Worm (Caenorhabditis elegans): ENCODE measurements around the gene str-185.

Gene str-185

ce11 chrIV:4468046-4468727, 38.4 kb upstream of the str-185 start:
- TF ChIP-seq nhr-12 (tag; optimal IDR thresholded peaks at IDR 0.05) (no peak), ceh-83 (GFP tag; optimal IDR thresholded peaks at IDR 0.05) (peak; percentile 6)

ce11 chrIV:4465184-4465583, 35.4 kb upstream of the str-185 start, which contains the start of gene M01H9.5:
Gene M01H9.5, plus strand, starts transcription at chrIV:4465484.
- no peak for TF ChIP-seq mep-1 (tag; optimal IDR thresholded peaks at IDR 0.05)

- TF ChIP-seq drap-1 (GFP tag; optimal IDR thresholded peaks at IDR 0.05), result no peak
- no peak for TF ChIP-seq hlh-1 (tag; optimal IDR thresholded peaks at IDR 0.05)
- no peak for TF ChIP-seq zip-8 (tag; optimal IDR thresholded peaks at IDR 0.05)
- TF ChIP-seq ceh-43 (GFP tag; optimal IDR thresholded peaks at IDR 0.05), result no peak
- no peak for TF ChIP-seq elt-1 (tag; optimal IDR thresholded peaks at IDR 0.05; ENCODE audit: borderline replicate concordance, insufficient read depth)
- no peak for TF ChIP-seq snpc-4 (tag; optimal IDR thresholded peaks at IDR 0.05)
- no peak for TF ChIP-seq lin-13 (tag; optimal IDR thresholded peaks at IDR 0.05)
- no peak for TF ChIP-seq nhr-2 (tag; optimal IDR thresholded peaks at IDR 0.05)
- TF ChIP-seq bed-3 (GFP tag; optimal IDR thresholded peaks at IDR 0.05), result no peak
- no peak for TF ChIP-seq lin-32 (GFP tag; optimal IDR thresholded peaks at IDR 0.05)
Observed at ce11 chrIV:4463132-4463531, 33.3 kb upstream of the str-185 start, which contains the start of gene M01H9.2. Gene M01H9.2, minus strand, starts transcription at chrIV:4463232.

ce11 chrIV:4459342-4459741, 29.5 kb upstream of the str-185 start:
- no peak for TF ChIP-seq ceh-43 (GFP tag; optimal IDR thresholded peaks at IDR 0.05)
- no peak for TF ChIP-seq snpc-4 (tag; optimal IDR thresholded peaks at IDR 0.05)
- TF ChIP-seq unc-120 (tag; optimal IDR thresholded peaks at IDR 0.05; ENCODE audit: poor library complexity, severe bottlenecking), result no peak
- TF ChIP-seq elt-3 (tag; optimal IDR thresholded peaks at IDR 0.05), result no peak
- no peak for TF ChIP-seq sptf-1 (tag; optimal IDR thresholded peaks at IDR 0.05)
- no peak for TF ChIP-seq bed-3 (GFP tag; optimal IDR thresholded peaks at IDR 0.05)

ce11 chrIV:4456658-4457057, 26.9 kb upstream of the str-185 start:
- no peak for TF ChIP-seq ceh-43 (GFP tag; optimal IDR thresholded peaks at IDR 0.05)
- no peak for TF ChIP-seq bed-3 (GFP tag; optimal IDR thresholded peaks at IDR 0.05)
- no peak for TF ChIP-seq nhr-76 (tag; optimal IDR thresholded peaks at IDR 0.05)
- TF ChIP-seq ceh-83 (GFP tag; optimal IDR thresholded peaks at IDR 0.05), result no peak
- no peak for TF ChIP-seq elt-3 (tag; optimal IDR thresholded peaks at IDR 0.05)
- no peak for TF ChIP-seq ceh-39 (tag; optimal IDR thresholded peaks at IDR 0.05)
- TF ChIP-seq drap-1 (GFP tag; optimal IDR thresholded peaks at IDR 0.05), result no peak
- TF ChIP-seq mab-5 (tag; optimal IDR thresholded peaks at IDR 0.05), result no peak
- no peak for TF ChIP-seq flh-1 (GFP tag; optimal IDR thresholded peaks at IDR 0.05)
- TF ChIP-seq mep-1 (tag; optimal IDR thresholded peaks at IDR 0.05), result no peak
- TF ChIP-seq ham-2 (GFP tag; optimal IDR thresholded peaks at IDR 0.05), result no peak
- TF ChIP-seq mls-2 (tag; optimal IDR thresholded peaks at IDR 0.05), result no peak
- TF ChIP-seq unc-39 (tag; optimal IDR thresholded peaks at IDR 0.05), result no peak
- no peak for TF ChIP-seq pha-4 (tag; optimal IDR thresholded peaks at IDR 0.05)
- no peak for TF ChIP-seq M03D4.4 (tag; optimal IDR thresholded peaks at IDR 0.05)
- TF ChIP-seq snpc-4 (tag; optimal IDR thresholded peaks at IDR 0.05), result no peak
- TF ChIP-seq zip-8 (tag; optimal IDR thresholded peaks at IDR 0.05), result no peak

- TF ChIP-seq elt-1 (tag; optimal IDR thresholded peaks at IDR 0.05; ENCODE audit: borderline replicate concordance, insufficient read depth), result no peak
- no peak for TF ChIP-seq elt-3 (tag; optimal IDR thresholded peaks at IDR 0.05)
- no peak for TF ChIP-seq nhr-76 (tag; optimal IDR thresholded peaks at IDR 0.05)
- peak; percentile 41 for TF ChIP-seq drap-1 (GFP tag; optimal IDR thresholded peaks at IDR 0.05)
- no peak for TF ChIP-seq snpc-4 (tag; optimal IDR thresholded peaks at IDR 0.05)
- no peak for TF ChIP-seq nhr-28 (tag; optimal IDR thresholded peaks at IDR 0.05)
- peak; percentile 22 for TF ChIP-seq hlh-1 (tag; optimal IDR thresholded peaks at IDR 0.05)
- TF ChIP-seq ham-2 (GFP tag; optimal IDR thresholded peaks at IDR 0.05), result peak; percentile 76
- no peak for TF ChIP-seq unc-120 (tag; optimal IDR thresholded peaks at IDR 0.05; ENCODE audit: poor library complexity, severe bottlenecking)
- peak; percentile 32 for TF ChIP-seq M03D4.4 (tag; optimal IDR thresholded peaks at IDR 0.05)
- TF ChIP-seq mls-2 (tag; optimal IDR thresholded peaks at IDR 0.05), result no peak
- no peak for TF ChIP-seq sptf-1 (tag; optimal IDR thresholded peaks at IDR 0.05)
- no peak for TF ChIP-seq pha-4 (tag; optimal IDR thresholded peaks at IDR 0.05)
Observed at ce11 chrIV:4454330-4455173, 24.8 kb upstream of the str-185 start, which contains the start of gene R08C7.11. Gene R08C7.11, minus strand, starts transcription at chrIV:4454937.

Data from whole organism, mixed stage, embryonic.